Worm (Caenorhabditis elegans) whole organism, L4 larva: ENCODE results near the gene smu-2.
A peak's percentile ranks its signal among the peaks of the same experiment; 100 is the strongest.
"Not testable (repeated sequence)": the region's sequence is repeated elsewhere in the genome, so short reads cannot be mapped to it uniquely, and the experiment has no call there.

Source experiments
- F37D6.2 ChIP-seq: sonication (generic microtip); optimal IDR thresholded peaks from 2 replicates; lab custom pipeline; 2016; ENCODE audit warnings: mild to moderate bottlenecking, missing genetic modification characterization, missing compliant biosample characterization
- F49E8.2 ChIP-seq: sonication (generic microtip); optimal IDR thresholded peaks from 2 replicates; lab custom pipeline; 2016; ENCODE audit warnings: missing compliant biosample characterization, mild to moderate bottlenecking, missing genetic modification characterization, borderline replicate concordance
- Y48G9A.11 ChIP-seq: fragments of 200-800 bp; sonication (Bioruptor generic); IDR thresholded peaks from 2 replicates; pipeline ENCODE4 v1.3.6; 2022; ENCODE audit warnings: missing genetic modification reagents, missing genetic modification characterization, missing compliant biosample characterization
- Y5F2A.4 ChIP-seq: fragments of 200-800 bp; sonication (Bioruptor generic); optimal IDR thresholded peaks from 2 replicates; lab custom pipeline; 2018; ENCODE audit warnings: mild to moderate bottlenecking, missing genetic modification characterization, missing compliant biosample characterization
- aha-1 ChIP-seq: fragments of 150-350 bp; peaks from one replicate; lab custom pipeline; 2014; ENCODE audit warnings: missing biosample characterization, missing genetic modification characterization
- attf-4 ChIP-seq: sonication (generic microtip); optimal IDR thresholded peaks from 3 replicates; lab custom pipeline; 2017; ENCODE audit warnings: missing biosample characterization, missing genetic modification characterization
- ceh-28 ChIP-seq: fragments of 150-350 bp; optimal IDR thresholded peaks from 2 replicates; lab custom pipeline; 2014; ENCODE audit warnings: missing biosample characterization, missing genetic modification reagents, missing genetic modification characterization
- ctbp-1 ChIP-seq: fragments of 200-800 bp; sonication (Bioruptor generic); IDR thresholded peaks from 2 replicates; pipeline ENCODE4 v1.3.6; 2022; ENCODE audit warnings: missing genetic modification reagents, missing genetic modification characterization, missing compliant biosample characterization
- daf-12 ChIP-seq: fragments of 150-350 bp; optimal IDR thresholded peaks from 2 replicates; lab custom pipeline; 2014; ENCODE audit warnings: missing biosample characterization, missing genetic modification reagents, missing genetic modification characterization
- daf-16 ChIP-seq, 3 experiments: sonication (generic microtip); optimal IDR thresholded peaks; 2 replicates each; lab custom pipeline; 2016 to 2017; ENCODE audit warnings: missing genetic modification characterization in 3 of 3, missing genetic modification reagents in 3 of 3, mild to moderate bottlenecking in 2 of 3, missing compliant biosample characterization in 2 of 3, missing biosample characterization in 1 of 3, moderate library complexity in 1 of 3
- dmd-6 ChIP-seq: fragments of 200-800 bp; sonication (Bioruptor generic); IDR thresholded peaks from 2 replicates; pipeline ENCODE4 v1.3.6; 2022; ENCODE audit warnings: missing genetic modification reagents, missing genetic modification characterization, missing compliant biosample characterization
- dmd-9 ChIP-seq: fragments of 200-800 bp; sonication (Bioruptor generic); IDR thresholded peaks from 2 replicates; pipeline ENCODE4 v1.3.6; 2022; ENCODE audit warnings: missing genetic modification reagents, missing genetic modification characterization, missing compliant biosample characterization
- dpl-1 ChIP-seq: fragments of 150-350 bp; optimal IDR thresholded peaks from 2 replicates; lab custom pipeline; 2014; ENCODE audit warnings: missing biosample characterization, missing genetic modification reagents, missing genetic modification characterization
- dve-1 ChIP-seq: sonication (generic microtip); optimal IDR thresholded peaks from 2 replicates; lab custom pipeline; 2017; ENCODE audit warnings: antibody characterized with exemption, mild to moderate bottlenecking, missing genetic modification characterization, missing compliant biosample characterization; ENCODE audit not compliant: insufficient read depth
- egl-43 ChIP-seq: fragments of 200-800 bp; sonication (Bioruptor generic); IDR thresholded peaks from 2 replicates; pipeline ENCODE4 v1.3.6; 2022; ENCODE audit warnings: missing genetic modification reagents, missing genetic modification characterization, missing compliant biosample characterization
- hlh-30 ChIP-seq: sonication (generic microtip); optimal IDR thresholded peaks from 2 replicates; lab custom pipeline; 2017; ENCODE audit warnings: antibody characterized with exemption, mild to moderate bottlenecking, missing genetic modification characterization, missing compliant biosample characterization; ENCODE audit not compliant: insufficient read depth
- hmg-1.1 ChIP-seq: fragments of 200-800 bp; sonication (Bioruptor generic); IDR thresholded peaks from 2 replicates; pipeline ENCODE4 v1.3.6; 2022; ENCODE audit warnings: missing genetic modification reagents, missing genetic modification characterization, missing compliant biosample characterization
- nhr-10 ChIP-seq: fragments of 150-350 bp; optimal IDR thresholded peaks from 2 replicates; lab custom pipeline; 2014; ENCODE audit warnings: missing biosample characterization, missing genetic modification characterization
- nhr-48 ChIP-seq: sonication (generic microtip); optimal IDR thresholded peaks from 2 replicates; lab custom pipeline; 2016; ENCODE audit warnings: mild to moderate bottlenecking, missing genetic modification characterization, missing compliant biosample characterization
- nhr-6 ChIP-seq: fragments of 150-350 bp; optimal IDR thresholded peaks from 2 replicates; lab custom pipeline; 2014; ENCODE audit warnings: missing biosample characterization, missing genetic modification characterization
- php-3 ChIP-seq: fragments of 200-800 bp; sonication (Bioruptor generic); IDR thresholded peaks from 2 replicates; pipeline ENCODE4 v1.3.6; 2022; ENCODE audit warnings: missing genetic modification reagents, missing genetic modification characterization, missing compliant biosample characterization
- saeg-2 ChIP-seq: fragments of 200-800 bp; sonication (Bioruptor generic); IDR thresholded peaks from 2 replicates; pipeline ENCODE4 v1.3.6; 2022; ENCODE audit warnings: missing genetic modification reagents, missing genetic modification characterization, missing compliant biosample characterization
- sdz-12 ChIP-seq: fragments of 200-800 bp; sonication (Bioruptor generic); optimal IDR thresholded peaks from 2 replicates; lab custom pipeline; 2018; ENCODE audit warnings: mild to moderate bottlenecking, missing genetic modification characterization, missing compliant biosample characterization
- spr-3 ChIP-seq: fragments of 200-800 bp; sonication (Bioruptor generic); optimal IDR thresholded peaks from 2 replicates; lab custom pipeline; 2018; ENCODE audit warnings: mild to moderate bottlenecking, missing genetic modification characterization, missing compliant biosample characterization
- tra-1 ChIP-seq: fragments of 200-800 bp; sonication (Bioruptor generic); IDR thresholded peaks from 2 replicates; pipeline ENCODE4 v1.3.6; 2022; ENCODE audit warnings: missing genetic modification reagents, missing genetic modification characterization, missing compliant biosample characterization
- zag-1 ChIP-seq: fragments of 150-350 bp; optimal IDR thresholded peaks from 2 replicates; lab custom pipeline; 2014; ENCODE audit warnings: missing biosample characterization, missing genetic modification characterization
- zip-11 ChIP-seq: fragments of 200-800 bp; sonication (Bioruptor generic); IDR thresholded peaks from 2 replicates; pipeline ENCODE4 v1.3.6; 2022; ENCODE audit warnings: missing genetic modification characterization, missing compliant biosample characterization
- zip-2 ChIP-seq: fragments of 150-350 bp; optimal IDR thresholded peaks from 2 replicates; lab custom pipeline; 2014; ENCODE audit warnings: missing biosample characterization, missing genetic modification characterization

smu-2 gene

DNA sequence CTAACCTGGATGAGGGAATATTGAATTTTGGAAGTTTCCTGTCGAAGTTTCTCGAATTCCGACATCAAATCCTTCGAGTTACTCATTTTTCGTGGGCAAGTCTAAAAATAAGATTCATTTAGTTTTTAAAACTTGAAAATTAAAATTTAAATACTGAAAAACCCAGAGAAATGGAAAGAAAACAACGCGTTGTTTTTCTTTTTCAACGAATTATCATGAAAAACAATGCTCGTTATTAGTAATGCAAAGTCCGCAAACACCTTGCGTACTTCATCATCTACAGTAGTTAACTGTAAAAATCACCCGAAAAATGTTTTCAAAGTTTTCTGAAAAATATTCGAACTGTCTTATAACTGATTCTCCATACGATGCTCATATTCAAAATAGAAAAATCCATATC, 37.9 kb upstream of the smu-2 start, which contains the start of gene C16C8.4:
Gene C16C8.4, minus strand, starts transcription at position 101 of the 400 bp plus-strand sequence.
- TF ChIP-seq zip-11 (no peak), aha-1 (tag; lab: Kevin White, UChicago) (peak; percentile 66), nhr-48 (no peak)

DNA sequence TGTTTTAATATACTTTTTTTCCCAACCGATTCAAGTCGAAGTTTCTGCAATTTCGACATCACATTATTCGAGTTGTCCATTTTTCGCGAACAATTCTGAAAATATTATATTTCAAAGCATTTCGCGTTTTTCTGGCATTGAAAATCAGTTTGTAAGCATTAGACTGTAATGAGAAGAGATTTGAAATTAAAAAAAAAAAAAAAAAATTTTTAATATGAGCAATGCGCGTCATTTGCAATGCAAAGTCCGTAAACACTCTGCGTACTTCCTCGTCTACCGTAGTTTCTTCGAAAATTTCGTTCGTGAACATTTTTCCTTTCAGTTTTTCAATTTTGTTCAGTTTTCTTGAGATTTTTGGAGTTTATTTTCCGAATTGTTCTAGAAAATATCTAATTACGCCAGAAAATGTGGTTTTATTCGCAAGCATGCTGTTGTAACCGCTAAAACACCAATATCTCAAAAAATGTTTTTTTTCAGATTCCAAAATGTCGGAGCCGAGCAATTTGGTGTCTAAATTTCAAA, 36.9 kb upstream of the smu-2 start, which contains the start of the genes C16C8.5 and C16C8.16:
Gene C16C8.5, minus strand, starts transcription at position 101 of the 522 bp plus-strand sequence.
Gene C16C8.16, plus strand, starts transcription at position 472 of the 522 bp plus-strand sequence.
- TF ChIP-seq dve-1 (tag; lab: Kevin White, UChicago) (no peak), aha-1 (tag; lab: Kevin White, UChicago) (no peak), dpl-1 (GFP tag; lab: Kevin White, UChicago) (no peak), nhr-10 (tag; lab: Kevin White, UChicago) (no peak), spr-3 (no peak), attf-4 (tag; lab: Kevin White, UChicago) (no peak), dmd-9 (GFP tag; lab: Robert Waterston, UW) (no peak), ctbp-1 (GFP tag; lab: Robert Waterston, UW) (no peak), ceh-28 (tag; lab: Kevin White, UChicago) (no peak), daf-16 (GFP tag; optimal IDR thresholded peaks at IDR 0.05; lab: Kevin White, UChicago) (no peak), daf-16 (tag; optimal IDR thresholded peaks at IDR 0.05; lab: Kevin White, UChicago) (no peak), F37D6.2 (tag; lab: Kevin White, UChicago) (no peak), egl-43 (GFP tag; lab: Robert Waterston, UW) (no peak), nhr-6 (no peak), zip-2 (tag; lab: Kevin White, UChicago) (no peak), zag-1 (tag; lab: Kevin White, UChicago) (no peak), hlh-30 (tag; lab: Kevin White, UChicago) (no peak), php-3 (GFP tag; lab: Robert Waterston, UW) (no peak), tra-1 (no peak), sdz-12 (GFP tag; lab: Kevin White, UChicago) (no peak)

DNA sequence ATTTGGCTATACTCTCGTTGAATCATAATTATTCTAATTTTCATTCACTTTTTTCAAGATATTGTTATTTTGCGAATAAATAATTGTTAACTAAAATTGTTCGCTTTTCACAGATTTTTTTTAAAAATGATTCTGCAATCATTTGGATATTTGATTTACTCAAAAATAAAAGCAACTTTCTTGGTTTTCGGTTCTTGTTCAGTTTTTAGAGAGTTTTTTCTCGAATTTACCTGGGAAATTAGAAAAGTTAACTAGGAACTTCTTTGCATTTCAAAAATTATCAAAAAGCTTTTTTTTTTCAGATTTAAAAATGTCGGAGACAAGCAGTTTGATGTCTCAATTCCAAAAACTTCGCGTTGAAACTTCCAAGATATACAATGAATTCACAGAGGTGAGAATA, 35.6 kb upstream of the smu-2 start, which contains the start of the genes C16C8.20 and gldi-6:
Gene C16C8.20, plus strand, starts transcription at position 301 of the 400 bp plus-strand sequence.
Gene gldi-6, plus strand, starts transcription at position 301 of the 400 bp plus-strand sequence.
- TF ChIP-seq hmg-1.1 (GFP tag; lab: Robert Waterston, UW): no peak
- no peak for TF ChIP-seq F49E8.2 (tag; lab: Kevin White, UChicago)

DNA sequence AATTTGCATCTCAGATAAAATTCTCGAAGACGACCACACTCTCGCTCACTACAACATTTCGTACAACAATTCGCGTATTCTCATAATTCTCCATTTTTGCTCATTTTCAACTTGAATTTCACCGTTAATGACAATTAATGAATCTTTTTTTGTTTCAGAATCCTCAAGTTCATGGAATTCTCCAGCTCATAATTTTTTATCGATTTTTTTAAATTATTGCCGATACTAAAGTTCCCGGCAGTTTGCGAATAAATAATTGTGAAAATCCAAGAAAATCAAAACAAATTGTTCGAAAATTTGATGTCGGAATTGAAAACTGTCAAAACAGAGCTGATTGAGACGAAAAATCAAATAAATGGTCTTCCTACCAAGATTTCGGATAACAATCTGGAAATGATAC, 34.3 kb upstream of the smu-2 start, which contains the start of gene C16C8.21:
Gene C16C8.21, plus strand, starts transcription at position 301 of the 400 bp plus-strand sequence.
- no peak for TF ChIP-seq Y48G9A.11
- TF ChIP-seq, all 104 proteins: peak for 0

DNA sequence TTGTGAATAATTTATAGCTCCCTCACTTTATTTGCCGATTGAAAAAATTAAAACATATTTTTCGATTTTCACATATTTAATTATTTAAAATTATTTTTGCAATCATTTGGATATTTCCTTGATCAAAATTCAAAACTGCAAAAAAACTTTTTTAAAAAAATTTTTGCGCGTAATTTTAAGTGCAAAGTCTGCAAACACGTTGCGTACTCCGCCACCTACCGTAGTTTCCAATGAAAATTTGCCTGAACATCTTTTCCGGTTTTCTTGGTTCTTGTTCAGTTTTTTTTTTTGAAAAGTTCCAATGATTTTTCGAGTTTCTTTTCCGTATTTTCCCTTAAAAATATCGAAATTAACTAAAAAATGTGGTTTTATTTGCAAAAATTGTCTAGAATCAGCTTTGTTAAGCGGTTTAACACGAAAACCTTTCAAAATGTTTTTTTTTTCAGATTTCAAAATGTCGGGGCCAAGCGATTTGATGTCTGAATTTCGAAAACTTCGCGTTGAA, 33.4 kb upstream of the smu-2 start, which contains the start of gene C16C8.25:
Gene C16C8.25, plus strand, starts transcription at position 455 of the 505 bp plus-strand sequence.
- no peak for TF ChIP-seq Y5F2A.4 (GFP tag; lab: Kevin White, UChicago)
- TF ChIP-seq daf-16 (GFP tag; optimal IDR thresholded peaks at IDR 0.05; lab: Kevin White, UChicago): no peak
- TF ChIP-seq daf-16 (tag; optimal IDR thresholded peaks at IDR 0.05; lab: Kevin White, UChicago): no peak
- no peak for TF ChIP-seq Y48G9A.11
- no peak for TF ChIP-seq saeg-2

DNA sequence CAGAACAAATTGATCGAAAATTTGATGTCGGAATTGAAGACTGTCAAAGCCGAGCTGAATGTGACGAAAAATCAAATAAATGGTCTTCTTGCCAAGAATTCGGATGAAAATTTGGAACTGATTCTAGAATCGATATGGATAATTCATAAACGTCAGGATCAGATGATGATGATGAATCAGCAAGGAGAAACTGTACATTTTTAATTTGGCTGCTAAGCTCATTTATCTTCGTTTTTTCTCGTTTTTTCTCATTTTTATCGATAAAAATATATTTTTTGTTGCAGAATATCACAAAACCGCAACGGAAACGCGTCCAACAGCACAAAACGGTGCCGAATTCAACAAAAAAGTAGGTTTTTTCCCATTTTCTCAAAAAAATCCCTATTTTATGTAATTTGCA, 32.7 kb upstream of the smu-2 start, which contains the start of gene C16C8.14:
Gene C16C8.14, plus strand, starts transcription at position 301 of the 400 bp plus-strand sequence.
- TF ChIP-seq dmd-6 (GFP tag; lab: Robert Waterston, UW); php-3 (GFP tag; lab: Robert Waterston, UW); daf-12 (tag; lab: Kevin White, UChicago): not testable (repeated sequence)
